Worm (Caenorhabditis elegans) whole organism, L3 larva: ENCODE data around the gene srx-48.
"Not testable (repeated sequence)": the region's sequence is repeated elsewhere in the genome, so short reads cannot be mapped to it uniquely, and the experiment has no call there.

Experiments
- ZK546.5 ChIP-seq: sonication (generic microtip); optimal IDR thresholded peaks from 2 replicates; lab custom pipeline; 2017; ENCODE audit warnings: missing biosample characterization, missing genetic modification characterization
- fkh-2 ChIP-seq: fragments of 150-350 bp; optimal IDR thresholded peaks from 2 replicates; lab custom pipeline; 2014; ENCODE audit warnings: missing biosample characterization, missing genetic modification reagents, missing genetic modification characterization
- nhr-11 ChIP-seq: fragments of 150-350 bp; optimal IDR thresholded peaks from 2 replicates; lab custom pipeline; 2014; ENCODE audit warnings: missing biosample characterization, missing genetic modification characterization
- nhr-237 ChIP-seq: fragments of 150-350 bp; optimal IDR thresholded peaks from 2 replicates; lab custom pipeline; 2014; ENCODE audit warnings: missing biosample characterization, missing genetic modification characterization
- nhr-28 ChIP-seq: fragments of 150-350 bp; optimal IDR thresholded peaks from 2 replicates; lab custom pipeline; 2014; ENCODE audit warnings: missing biosample characterization, missing genetic modification characterization
- nhr-43 ChIP-seq: sonication (generic microtip); optimal IDR thresholded peaks from 2 replicates; lab custom pipeline; 2016; ENCODE audit warnings: mild to moderate bottlenecking, missing genetic modification characterization, missing compliant biosample characterization; ENCODE audit not compliant: poor library complexity, severe bottlenecking
- nhr-76 ChIP-seq: fragments of 150-350 bp; sonication (generic microtip); optimal IDR thresholded peaks from 5 replicates; lab custom pipeline; 2014; ENCODE audit warnings: missing biosample characterization, missing genetic modification characterization
- snpc-4 ChIP-seq: fragments of 150-350 bp; optimal IDR thresholded peaks from 2 replicates; lab custom pipeline; 2014; ENCODE audit warnings: missing biosample characterization, missing genetic modification characterization
- zag-1 ChIP-seq: fragments of 150-350 bp; optimal IDR thresholded peaks from 2 replicates; lab custom pipeline; 2014; ENCODE audit warnings: missing biosample characterization, missing genetic modification characterization

- TF ChIP-seq zag-1; nhr-43 (tag; lab: Kevin White, UChicago); nhr-28 (tag; lab: Kevin White, UChicago); nhr-237; snpc-4 (tag; lab: Kevin White, UChicago); nhr-76 (tag; lab: Kevin White, UChicago); nhr-11 (tag; lab: Kevin White, UChicago); fkh-2 (tag; lab: Kevin White, UChicago); ZK546.5: not testable (repeated sequence)
Observed at ce11 chrV:15262336-15262735, 41.2 kb downstream of the srx-48 start, which contains the start of gene M01B2.10.
